Worm (Caenorhabditis elegans): ENCODE measurements around the gene col-13.

- TF ChIP-seq dmd-4 (tag; optimal IDR thresholded peaks at IDR 0.05; ENCODE audit: borderline replicate concordance) (no peak), fkh-6 (tag; optimal IDR thresholded peaks at IDR 0.05) (no peak), ceh-48 (tag; optimal IDR thresholded peaks at IDR 0.05) (no peak), tbx-2 (tag; optimal IDR thresholded peaks at IDR 0.05) (no peak), fkh-10 (GFP tag; optimal IDR thresholded peaks at IDR 0.05) (no peak), tbx-7 (tag; optimal IDR thresholded peaks at IDR 0.05) (no peak), ceh-22 (tag; optimal IDR thresholded peaks at IDR 0.05) (no peak)
Measured at ce11 chrV:10371177-10371576, 50.5 kb downstream of the col-13 start.

Data from whole organism, late embryonic.